Worm (Caenorhabditis elegans) whole organism, mixed stage, embryonic: ENCODE results near the gene K01G5.10.

Experiments used
- blmp-1 ChIP-seq: fragments of 150-350 bp; optimal IDR thresholded peaks from 2 replicates; lab custom pipeline; 2014; ENCODE audit warnings: missing biosample characterization, missing genetic modification characterization
- elt-1 ChIP-seq: sonication (generic microtip); optimal IDR thresholded peaks from 2 replicates; lab custom pipeline; 2017; ENCODE audit warnings: missing genetic modification characterization, mild to moderate bottlenecking, missing compliant biosample characterization, antibody characterized with exemption, moderate library complexity, borderline replicate concordance; ENCODE audit not compliant: insufficient read depth
- elt-3 ChIP-seq: fragments of 150-350 bp; optimal IDR thresholded peaks from 2 replicates; lab custom pipeline; 2014; ENCODE audit warnings: missing biosample characterization, missing genetic modification characterization
- flh-1 ChIP-seq: fragments of 200-800 bp; sonication (Bioruptor generic); optimal IDR thresholded peaks from 2 replicates; lab custom pipeline; 2018; ENCODE audit warnings: mild to moderate bottlenecking, missing genetic modification characterization, moderate library complexity, missing compliant biosample characterization
- nhr-28 ChIP-seq: fragments of 150-350 bp; optimal IDR thresholded peaks from 2 replicates; lab custom pipeline; 2014; ENCODE audit warnings: missing biosample characterization, missing genetic modification characterization
- sem-2 ChIP-seq: fragments of 200-800 bp; sonication (Bioruptor generic); optimal IDR thresholded peaks from 2 replicates; lab custom pipeline; 2018; ENCODE audit warnings: mild to moderate bottlenecking, missing genetic modification characterization, missing compliant biosample characterization

- TF ChIP-seq elt-1 (tag; lab: Kevin White, UChicago) (no peak), flh-1 (GFP tag; lab: Kevin White, UChicago) (no peak), elt-3 (tag; lab: Kevin White, UChicago) (no peak), nhr-28 (tag; lab: Kevin White, UChicago) (no peak), sem-2 (GFP tag; lab: Kevin White, UChicago) (no peak), blmp-1 (no peak)
These were observed 49.8 kb downstream of the K01G5.10 start for ce11 chrIII:10708484-10708883.
